Worm (Caenorhabditis elegans): ENCODE data around the gene pat-3.

pat-3 gene

ce11 chrIII:3873424-3873823 lies 40.5 kb downstream of the pat-3 start (continued):
- no peak for TF ChIP-seq spr-1 (tag; optimal IDR thresholded peaks at IDR 0.05)
- TF ChIP-seq php-3 (GFP tag; IDR thresholded peaks at IDR 0.05): no peak
- no peak for TF ChIP-seq ceh-28 (tag; optimal IDR thresholded peaks at IDR 0.05)
- TF ChIP-seq nhr-11 (tag; optimal IDR thresholded peaks at IDR 0.05): no peak
- TF ChIP-seq daf-8 (GFP tag; IDR thresholded peaks at IDR 0.05): no peak
- no peak for TF ChIP-seq duxl-1 (tag; optimal IDR thresholded peaks at IDR 0.05; ENCODE audit: poor library complexity)
- TF ChIP-seq zip-2 (tag; optimal IDR thresholded peaks at IDR 0.05): no peak
- TF ChIP-seq tag-97 (GFP tag; IDR thresholded peaks at IDR 0.05): no peak
- TF ChIP-seq vab-7 (GFP tag; IDR thresholded peaks at IDR 0.05): 0 out of 2 replicates have a peak, but pooled peaks have one; percentile 34
- no peak for TF ChIP-seq zfp-2 (tag; optimal IDR thresholded peaks at IDR 0.05)
- TF ChIP-seq lir-3 (tag; optimal IDR thresholded peaks at IDR 0.05): no peak
- TF ChIP-seq ceh-82 (tag; optimal IDR thresholded peaks at IDR 0.05): no peak
- TF ChIP-seq mxl-2 (GFP tag; conservative IDR thresholded peaks at IDR 0.05): no peak
- no peak for TF ChIP-seq egl-27 (tag; optimal IDR thresholded peaks at IDR 0.05)
- no peak for TF ChIP-seq F49E8.2 (tag; optimal IDR thresholded peaks at IDR 0.05; ENCODE audit: borderline replicate concordance)
- no peak for TF ChIP-seq fos-1 (tag; optimal IDR thresholded peaks at IDR 0.05)

- no peak for TF ChIP-seq mdl-1 (tag; optimal IDR thresholded peaks at IDR 0.05)
- no peak for TF ChIP-seq ceh-62 (tag; optimal IDR thresholded peaks at IDR 0.05)
- peak; percentile 49 for TF ChIP-seq aha-1 (tag)
- TF ChIP-seq fos-1 (tag; optimal IDR thresholded peaks at IDR 0.05): no peak
- TF ChIP-seq ZK337.2 (GFP tag; IDR thresholded peaks at IDR 0.05): peak; percentile 37; the same call in 1 of the 2 replicates
- TF ChIP-seq sdz-12 (GFP tag; optimal IDR thresholded peaks at IDR 0.05): peak; percentile 42
- no peak for TF ChIP-seq unc-130 (GFP tag; optimal IDR thresholded peaks at IDR 0.05)
- no peak for TF ChIP-seq lim-7 (GFP tag; IDR thresholded peaks at IDR 0.05)
- no peak for TF ChIP-seq nhr-28 (tag; optimal IDR thresholded peaks at IDR 0.05)
These were observed 41.0 kb downstream of the pat-3 start for ce11 chrIII:3872978-3873377.

ce11 chrIII:3871763-3872486 lies 42.0 kb downstream of the pat-3 start:
- TF ChIP-seq nhr-111 (GFP tag; optimal IDR thresholded peaks at IDR 0.05) (no peak), mep-1 (tag; optimal IDR thresholded peaks at IDR 0.05) (no peak), ceh-20 (GFP tag; IDR thresholded peaks at IDR 0.05) (no peak), T20F7.1 (GFP tag; optimal IDR thresholded peaks at IDR 0.05) (no peak), unc-62 (GFP tag; optimal IDR thresholded peaks at IDR 0.05 in 1 of 2) (peak in 1 of 2 experiments; percentile 1), unc-62 (tag; optimal IDR thresholded peaks at IDR 0.05) (no peak), mes-2 (tag; optimal IDR thresholded peaks at IDR 0.05; ENCODE audit: poor library complexity, severe bottlenecking) (no peak), nhr-76 (tag; optimal IDR thresholded peaks at IDR 0.05) (no peak), mdt-29 (GFP tag; IDR thresholded peaks at IDR 0.05) (no peak), aly-2 (tag; optimal IDR thresholded peaks at IDR 0.05) (no peak), nhr-11 (tag; optimal IDR thresholded peaks at IDR 0.05) (no peak), nhr-42 (GFP tag; IDR thresholded peaks at IDR 0.05) (no peak), fkh-10 (GFP tag; optimal IDR thresholded peaks at IDR 0.05) (no peak), ceh-44 (GFP tag; IDR thresholded peaks at IDR 0.05) (no peak), Y5F2A.4 (GFP tag; optimal IDR thresholded peaks at IDR 0.05) (no peak), aha-1 (tag) (no peak), pqm-1 (tag; optimal IDR thresholded peaks at IDR 0.05) (peak; percentile 9), zfp-3 (GFP tag; conservative IDR thresholded peaks at IDR 0.05) (no peak), lim-7 (GFP tag; IDR thresholded peaks at IDR 0.05) (no peak), unc-39 (tag; optimal IDR thresholded peaks at IDR 0.05) (no peak), Y75B8A.6 (GFP tag; IDR thresholded peaks at IDR 0.05) (no peak), ZK337.2 (GFP tag; IDR thresholded peaks at IDR 0.05) (no peak), nhr-48 (tag; optimal IDR thresholded peaks at IDR 0.05) (no peak), dmd-6 (GFP tag; IDR thresholded peaks at IDR 0.05) (no peak; the same call in 1 of the 2 replicates), lin-39 (tag; optimal IDR thresholded peaks at IDR 0.05) (no peak), lin-1 (GFP tag; IDR thresholded peaks at IDR 0.05) (peak; percentile 22; the same call in 1 of the 2 replicates), madf-9 (GFP tag; conservative IDR thresholded peaks at IDR 0.05) (no peak), gei-8 (GFP tag; optimal IDR thresholded peaks at IDR 0.05) (no peak)
